Worm (Caenorhabditis elegans): ENCODE results near the gene rpt-2.
A peak's percentile ranks its signal among the peaks of the same experiment; 100 is the strongest.

The rpt-2 gene

ce11 chrV:5982722-5983121, 34.7 kb downstream of the rpt-2 start:
- no peak for TF ChIP-seq madf-5 (GFP tag; IDR thresholded peaks at IDR 0.05)
- TF ChIP-seq aha-1 (tag) = peak; percentile 34

- TF ChIP-seq jun-1 (tag; optimal IDR thresholded peaks at IDR 0.05) (no peak), mdt-29 (GFP tag; IDR thresholded peaks at IDR 0.05) (no peak)
These were observed 41.7 kb downstream of the rpt-2 start, which contains the start of gene acy-2 for ce11 chrV:5975724-5976123. Gene acy-2 (plus strand): TSS chrV:5976024.

- TF ChIP-seq nhr-48 (tag; optimal IDR thresholded peaks at IDR 0.05) = no peak
- TF ChIP-seq ctbp-1 (GFP tag; IDR thresholded peaks at IDR 0.05) = no peak
- TF ChIP-seq unc-62 (GFP tag; optimal IDR thresholded peaks at IDR 0.05 in 1 of 2) = peak in 1 of 2 experiments; percentile 92
- no peak for TF ChIP-seq unc-62 (tag; optimal IDR thresholded peaks at IDR 0.05)
These were observed 43.8 kb downstream of the rpt-2 start for ce11 chrV:5973713-5974112.

- no peak for TF ChIP-seq lin-29 (GFP tag; IDR thresholded peaks at IDR 0.05)
- TF ChIP-seq unc-62 (GFP tag; optimal IDR thresholded peaks at IDR 0.05 in 1 of 2) = peak in 1 of 2 experiments; percentile 91
- no peak for TF ChIP-seq unc-62 (tag; optimal IDR thresholded peaks at IDR 0.05)
These were observed 44.9 kb downstream of the rpt-2 start for ce11 chrV:5972582-5972981.

Measured in whole organism, L4 larva.